Fruit fly (Drosophila melanogaster) whole organism, embryonic: ENCODE data around the gene CG17906.

Experiments used
- CG10209 ChIP-seq: fragments of 200-800 bp; sonication (Bioruptor generic); optimal IDR thresholded peaks from 3 replicates; lab custom pipeline; 2017; ENCODE audit warnings: missing biosample characterization, mild to moderate bottlenecking, missing genetic modification characterization, missing genetic modification reagents
- CG12236 ChIP-seq: fragments of 200-800 bp; sonication (Bioruptor generic); optimal IDR thresholded peaks from 2 replicates; lab custom pipeline; 2016; ENCODE audit warnings: missing biosample characterization, missing genetic modification characterization
- CG15601 ChIP-seq: fragments of 200-800 bp; sonication (Bioruptor generic); optimal IDR thresholded peaks from 3 replicates; lab custom pipeline; 2019; ENCODE audit warnings: missing biosample characterization, mild to moderate bottlenecking, missing genetic modification characterization, moderate library complexity
- CG1647 ChIP-seq: fragments of 200-800 bp; sonication (Bioruptor generic); optimal IDR thresholded peaks from 3 replicates; lab custom pipeline; 2016; ENCODE audit warnings: missing biosample characterization, missing genetic modification characterization
- CG16863 ChIP-seq: fragments of 200-800 bp; sonication (Bioruptor generic); optimal IDR thresholded peaks from 3 replicates; lab custom pipeline; 2016; ENCODE audit warnings: missing biosample characterization, missing genetic modification characterization
- CG17359 ChIP-seq: fragments of 200-800 bp; sonication (Bioruptor generic); optimal IDR thresholded peaks from 3 replicates; lab custom pipeline; 2018; ENCODE audit warnings: missing biosample characterization, mild to moderate bottlenecking, missing genetic modification characterization, moderate library complexity
- CG17385 ChIP-seq: fragments of 200-800 bp; sonication (Bioruptor generic); optimal IDR thresholded peaks from 3 replicates; lab custom pipeline; 2018; ENCODE audit warnings: missing biosample characterization, mild to moderate bottlenecking, missing genetic modification characterization
- CG18599 ChIP-seq: fragments of 200-800 bp; sonication (Bioruptor generic); optimal IDR thresholded peaks from 3 replicates; lab custom pipeline; 2017; ENCODE audit warnings: missing biosample characterization, missing genetic modification characterization, mild to moderate bottlenecking, moderate library complexity, missing genetic modification reagents
- CG2678 ChIP-seq: fragments of 200-800 bp; sonication (Bioruptor generic); optimal IDR thresholded peaks from 3 replicates; lab custom pipeline; 2019; ENCODE audit warnings: missing biosample characterization, mild to moderate bottlenecking, missing genetic modification characterization, moderate library complexity
- CG30020 ChIP-seq: fragments of 200-800 bp; optimal IDR thresholded peaks from 2 replicates; lab custom pipeline; 2019; ENCODE audit warnings: missing biosample characterization, mild to moderate bottlenecking, missing genetic modification characterization, moderate library complexity
- CG3065 ChIP-seq: fragments of 200-800 bp; sonication (Bioruptor generic); optimal IDR thresholded peaks from 2 replicates; lab custom pipeline; 2016; ENCODE audit warnings: missing biosample characterization, missing genetic modification characterization
- CG32532 ChIP-seq: fragments of 200-800 bp; sonication (Bioruptor generic); IDR thresholded peaks from 2 replicates; pipeline ENCODE4 v1.3.6; 2022; ENCODE audit warnings: missing biosample characterization, missing genetic modification characterization
- CG3847 ChIP-seq: fragments of 200-800 bp; sonication (Bioruptor generic); IDR thresholded peaks from 2 replicates; pipeline ENCODE4 v1.3.6; 2022; ENCODE audit warnings: missing biosample characterization, missing genetic modification characterization
- CG3995 ChIP-seq: fragments of 200-800 bp; sonication (Bioruptor generic); optimal IDR thresholded peaks from 3 replicates; lab custom pipeline; 2016; ENCODE audit warnings: missing biosample characterization, missing genetic modification characterization
- CG6854 ChIP-seq: fragments of 200-800 bp; sonication (Bioruptor generic); optimal IDR thresholded peaks from 3 replicates; lab custom pipeline; 2017; ENCODE audit warnings: missing biosample characterization, mild to moderate bottlenecking, missing genetic modification characterization
- CG7357 ChIP-seq: fragments of 200-800 bp; sonication (Bioruptor generic); IDR thresholded peaks from 3 replicates; pipeline ENCODE4 v1.3.6; 2022; ENCODE audit warnings: missing biosample characterization, missing genetic modification characterization
- CG8290 ChIP-seq, 3 experiments: fragments of 200-800 bp; sonication (Bioruptor generic); optimal IDR thresholded peaks; 2 replicates each; lab custom pipeline; 2016 to 2019; ENCODE audit warnings: missing biosample characterization in 3 of 3, missing genetic modification characterization in 3 of 3, mild to moderate bottlenecking in 2 of 3, moderate library complexity in 1 of 3
- CG8944 ChIP-seq: fragments of 200-800 bp; sonication (Bioruptor generic); optimal IDR thresholded peaks from 3 replicates; lab custom pipeline; 2016; ENCODE audit warnings: missing biosample characterization, missing genetic modification characterization
- Chrac-16 ChIP-seq: fragments of 200-800 bp; sonication (Bioruptor generic); optimal IDR thresholded peaks from 3 replicates; lab custom pipeline; 2016; ENCODE audit warnings: missing biosample characterization, missing genetic modification characterization
- Dek ChIP-seq: fragments of 200-800 bp; sonication (Bioruptor generic); optimal IDR thresholded peaks from 3 replicates; lab custom pipeline; 2019; ENCODE audit warnings: missing biosample characterization, mild to moderate bottlenecking, missing genetic modification characterization, moderate library complexity
- Hr39 ChIP-seq: fragments of >200 bp; optimal IDR thresholded peaks from 2 replicates; lab custom pipeline; 2017
- Jarid2 ChIP-seq: fragments of 200-800 bp; sonication (Bioruptor generic); optimal IDR thresholded peaks from 3 replicates; lab custom pipeline; 2017; ENCODE audit warnings: mild to moderate bottlenecking, missing biosample characterization, missing genetic modification reagents, missing genetic modification characterization
- Med ChIP-seq: fragments of 200-800 bp; sonication (Bioruptor generic); peaks from one replicate; lab custom pipeline; 2016; ENCODE audit warnings: missing biosample characterization, missing genetic modification characterization, mild to moderate bottlenecking, inconsistent platforms, moderate library complexity
- Oaz ChIP-seq: fragments of 200-800 bp; sonication (Bioruptor generic); IDR thresholded peaks from 2 replicates; pipeline ENCODE4 v1.3.6; 2022; ENCODE audit warnings: missing biosample characterization, missing genetic modification characterization
- Pdp1 ChIP-seq, 2 experiments: fragments of 200-800 bp; sonication (Bioruptor generic); optimal IDR thresholded peaks; 3 replicates each; lab custom pipeline; 2016; ENCODE audit warnings: missing biosample characterization in 2 of 2, missing genetic modification characterization in 2 of 2, mild to moderate bottlenecking in 1 of 2, moderate library complexity in 1 of 2
- Rx ChIP-seq: fragments of 200-800 bp; sonication (Bioruptor generic); IDR thresholded peaks from 2 replicates; pipeline ENCODE4 v1.3.6; 2022; ENCODE audit warnings: missing biosample characterization, missing genetic modification characterization
- Sry-δ ChIP-seq: fragments of 200-800 bp; sonication (Bioruptor generic); optimal IDR thresholded peaks from 2 replicates; lab custom pipeline; 2016; ENCODE audit warnings: missing biosample characterization, missing genetic modification characterization
- Taf1 ChIP-seq: fragments of 200-800 bp; sonication (Bioruptor generic); IDR thresholded peaks from 2 replicates; pipeline ENCODE4 v1.3.6; 2022; ENCODE audit warnings: missing biosample characterization, missing genetic modification characterization
- amos ChIP-seq: fragments of 200-800 bp; sonication (Bioruptor generic); IDR thresholded peaks from 2 replicates; pipeline ENCODE4 v1.3.6; 2022; ENCODE audit warnings: missing biosample characterization, missing genetic modification characterization; ENCODE audit not compliant: partially characterized antibody
- ato ChIP-seq: fragments of 200-800 bp; sonication (Bioruptor generic); IDR thresholded peaks from 2 replicates; pipeline ENCODE4 v1.3.6; 2022; ENCODE audit warnings: missing biosample characterization, missing genetic modification characterization; ENCODE audit not compliant: partially characterized antibody
- caup ChIP-seq: fragments of 200-800 bp; sonication (Bioruptor generic); optimal IDR thresholded peaks from 3 replicates; lab custom pipeline; 2017; ENCODE audit warnings: missing biosample characterization, mild to moderate bottlenecking, missing genetic modification characterization, moderate library complexity; ENCODE audit not compliant: severe bottlenecking
- chn ChIP-seq: fragments of 200-800 bp; sonication (Bioruptor generic); optimal IDR thresholded peaks from 2 replicates; lab custom pipeline; 2016; ENCODE audit warnings: missing biosample characterization, missing genetic modification characterization
- esg ChIP-seq: fragments of 200-800 bp; sonication (Bioruptor generic); conservative IDR thresholded peaks from 2 replicates; pipeline ENCODE4 v1.3.6; 2022; ENCODE audit warnings: missing biosample characterization, missing genetic modification characterization
- fd96Cb ChIP-seq: fragments of 200-800 bp; sonication (Bioruptor generic); optimal IDR thresholded peaks from 2 replicates; lab custom pipeline; 2018; ENCODE audit warnings: missing biosample characterization, mild to moderate bottlenecking, missing genetic modification characterization, moderate library complexity
- gcm ChIP-seq: fragments of 200-800 bp; sonication (Bioruptor generic); optimal IDR thresholded peaks from 2 replicates; lab custom pipeline; 2019; ENCODE audit warnings: missing biosample characterization, mild to moderate bottlenecking, missing genetic modification characterization, moderate library complexity
- gem ChIP-seq: fragments of 200-800 bp; sonication (Bioruptor generic); optimal IDR thresholded peaks from 2 replicates; lab custom pipeline; 2019; ENCODE audit warnings: missing biosample characterization, mild to moderate bottlenecking, missing genetic modification characterization, moderate library complexity
- her ChIP-seq: fragments of 200-800 bp; sonication (Bioruptor generic); optimal IDR thresholded peaks from 2 replicates; lab custom pipeline; 2016; ENCODE audit warnings: missing biosample characterization, missing genetic modification characterization
- klu ChIP-seq: fragments of 200-800 bp; sonication (Bioruptor generic); IDR thresholded peaks from 2 replicates; pipeline ENCODE4 v1.3.6; 2022; ENCODE audit warnings: missing biosample characterization, missing genetic modification characterization
- mirr ChIP-seq: fragments of 200-800 bp; sonication (Bioruptor generic); optimal IDR thresholded peaks from 3 replicates; lab custom pipeline; 2018; ENCODE audit warnings: missing biosample characterization, mild to moderate bottlenecking, missing genetic modification characterization
- onecut ChIP-seq: fragments of 200-800 bp; sonication (Bioruptor generic); IDR thresholded peaks from 2 replicates; pipeline ENCODE4 v1.3.6; 2022; ENCODE audit warnings: missing biosample characterization, missing genetic modification characterization
- otp ChIP-seq: fragments of 200-800 bp; sonication (Bioruptor generic); IDR thresholded peaks from 3 replicates; pipeline ENCODE4, ENCODE4 v1.3.6; 2022; ENCODE audit warnings: missing biosample characterization, missing genetic modification characterization
- row ChIP-seq: fragments of 200-800 bp; sonication (Bioruptor generic); IDR thresholded peaks from 3 replicates; pipeline ENCODE4 v1.3.6; 2022; ENCODE audit warnings: missing biosample characterization, missing genetic modification characterization
- schlank ChIP-seq: fragments of 200-800 bp; sonication (Bioruptor generic); optimal IDR thresholded peaks from 2 replicates; lab custom pipeline; 2018; ENCODE audit warnings: missing biosample characterization, mild to moderate bottlenecking, missing genetic modification characterization
- sens ChIP-seq: fragments of 200-800 bp; sonication (Bioruptor generic); peaks from one replicate; lab custom pipeline; 2016; ENCODE audit warnings: missing biosample characterization, missing genetic modification characterization
- slbo ChIP-seq: fragments of 200-800 bp; sonication (Bioruptor generic); IDR thresholded peaks from 2 replicates; pipeline ENCODE4 v1.3.6; 2022; ENCODE audit warnings: missing biosample characterization, missing genetic modification characterization
- so ChIP-seq: fragments of 200-800 bp; sonication (Bioruptor generic); IDR thresholded peaks from 3 replicates; pipeline ENCODE4 v1.3.6; 2022; ENCODE audit warnings: missing biosample characterization, missing genetic modification characterization
- sr ChIP-seq: fragments of 200-800 bp; sonication (Bioruptor generic); IDR thresholded peaks from 3 replicates; pipeline ENCODE4 v1.3.6; 2022; ENCODE audit warnings: missing biosample characterization, missing genetic modification characterization
- vvl ChIP-seq: fragments of 200-800 bp; sonication (Bioruptor generic); IDR thresholded peaks from 2 replicates; pipeline ENCODE4 v1.3.6; 2022; ENCODE audit warnings: missing biosample characterization, missing genetic modification characterization
- wdn ChIP-seq: fragments of 200-800 bp; sonication (Bioruptor generic); IDR thresholded peaks from 2 replicates; pipeline ENCODE4 v1.3.6; 2022; ENCODE audit warnings: missing biosample characterization, missing genetic modification characterization

CG17906 gene

DNA sequence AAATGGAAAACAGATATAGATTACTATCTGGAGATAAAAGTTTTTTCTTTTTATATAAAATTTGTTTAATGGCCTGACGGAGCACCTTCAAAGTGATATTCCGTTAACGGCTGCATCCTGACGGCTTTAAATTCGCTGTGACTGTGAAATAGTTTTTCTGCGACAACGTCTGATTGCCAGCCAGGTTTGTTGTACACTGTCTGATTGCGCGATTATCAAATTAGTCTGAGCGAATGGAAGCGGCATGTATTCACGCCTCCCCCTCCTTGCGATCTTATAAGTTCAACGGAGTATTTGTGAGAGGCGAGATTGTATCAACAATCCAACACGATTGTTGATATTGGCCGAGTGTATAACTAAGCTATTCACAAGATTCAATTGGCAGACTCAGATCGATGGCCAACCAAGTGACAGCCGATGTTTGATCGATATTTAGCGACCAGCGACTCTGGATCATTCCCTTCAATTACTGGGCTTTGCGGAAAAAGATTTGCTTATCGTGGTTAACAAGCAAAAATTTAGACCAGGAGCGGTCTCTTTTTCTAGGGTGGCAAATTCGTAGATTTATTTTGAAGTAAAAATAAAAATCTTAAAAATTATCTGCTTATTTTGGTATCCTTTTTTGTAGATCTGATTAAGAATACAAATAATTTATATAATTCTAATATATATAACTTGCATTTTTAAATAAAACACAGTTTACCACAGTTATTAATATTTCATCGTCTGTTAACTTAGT is 38.4 kb upstream of the CG17906 start:
- no peak for TF ChIP-seq vvl (GFP tag; lab: Robert Waterston, UW)
- TF ChIP-seq amos (GFP tag; lab: Robert Waterston, UW) = no peak
- TF ChIP-seq fd96Cb (tag; lab: Kevin White, UChicago) = no peak
- TF ChIP-seq Dek = peak; percentile 31
- TF ChIP-seq CG17385 (GFP tag; lab: Kevin White, UChicago) = no peak
- TF ChIP-seq CG6854 (GFP tag; lab: Kevin White, UChicago) = no peak
- TF ChIP-seq so (GFP tag; lab: Robert Waterston, UW) = peak; percentile 14; the same call in 1 of the 3 replicates
- TF ChIP-seq klu (GFP tag; lab: Robert Waterston, UW) = no peak
- no peak for TF ChIP-seq chn
- no peak for TF ChIP-seq CG10209
- TF ChIP-seq CG2678 (tag; lab: Kevin White, UChicago) = peak; percentile 29
- TF ChIP-seq Med = peak; percentile 73
- no peak for TF ChIP-seq Taf1 (GFP tag; lab: Robert Waterston, UW)
- peak; percentile 37 for TF ChIP-seq mirr
- TF ChIP-seq CG32532 (GFP tag; lab: Robert Waterston, UW) = peak; percentile 46; the same call in 1 of the 2 replicates
- TF ChIP-seq Sry-δ = no peak
- no peak for TF ChIP-seq CG1647 (GFP tag; lab: Kevin White, UChicago)
- peak in 1 of 2 experiments; percentile 15 for TF ChIP-seq Pdp1 (GFP tag; optimal IDR thresholded peaks at IDR 0.05; lab: Kevin White, UChicago)
- peak; percentile 38 for TF ChIP-seq gem (tag; lab: Kevin White, UChicago)
- TF ChIP-seq CG8290 (GFP tag; optimal IDR thresholded peaks at IDR 0.05; lab: Kevin White, UChicago) = no peak
- TF ChIP-seq CG8290 (tag; optimal IDR thresholded peaks at IDR 0.05; lab: Kevin White, UChicago) = peak in 1 of 2 experiments; percentile 60
- no peak for TF ChIP-seq gcm
- no peak for TF ChIP-seq Oaz (GFP tag; lab: Robert Waterston, UW)
- TF ChIP-seq CG3847 (GFP tag; lab: Robert Waterston, UW) = 0 out of 2 replicates have a peak, but pooled peaks have one; percentile 26
- TF ChIP-seq CG8944 (GFP tag; lab: Kevin White, UChicago) = no peak
- no peak for TF ChIP-seq esg
- TF ChIP-seq Chrac-16 = no peak
- TF ChIP-seq CG30020 (tag; lab: Kevin White, UChicago) = no peak
- TF ChIP-seq otp = 0 out of 3 replicates have a peak, but pooled peaks have one; percentile 18
- no peak for TF ChIP-seq Jarid2 (GFP tag; lab: Kevin White, UChicago)
- no peak for TF ChIP-seq CG17359
- TF ChIP-seq caup (GFP tag; lab: Kevin White, UChicago) = no peak
- no peak for TF ChIP-seq Rx (GFP tag; lab: Robert Waterston, UW)
- TF ChIP-seq sens (GFP tag; lab: Kevin White, UChicago) = peak; percentile 19
- TF ChIP-seq CG7357 (GFP tag; lab: Robert Waterston, UW) = no peak
- no peak for TF ChIP-seq sr (GFP tag; lab: Robert Waterston, UW)
- TF ChIP-seq CG15601 = no peak
- TF ChIP-seq row (GFP tag; lab: Robert Waterston, UW) = peak; percentile 38; the same call in 2 of the 3 replicates
- no peak for TF ChIP-seq CG12236 (GFP tag; lab: Kevin White, UChicago)
- no peak for TF ChIP-seq ato
- TF ChIP-seq CG16863 (GFP tag; lab: Kevin White, UChicago) = no peak
- TF ChIP-seq her (GFP tag; lab: Kevin White, UChicago) = peak; percentile 4
- peak; percentile 19; the same call in 1 of the 2 replicates for TF ChIP-seq wdn (GFP tag; lab: Robert Waterston, UW)
- TF ChIP-seq CG3995 = peak; percentile 25
- peak; percentile 38 for TF ChIP-seq CG18599 (GFP tag; lab: Kevin White, UChicago)
- TF ChIP-seq schlank = peak; percentile 18
- TF ChIP-seq slbo (GFP tag; lab: Robert Waterston, UW) = peak; percentile 53
- TF ChIP-seq onecut (GFP tag; lab: Robert Waterston, UW) = no peak
- no peak for TF ChIP-seq CG3065
- no peak for TF ChIP-seq Hr39 (lab: Kevin White, UChicago)
